Fruit fly (Drosophila melanogaster): ENCODE data around the gene CG1309.

DNA sequence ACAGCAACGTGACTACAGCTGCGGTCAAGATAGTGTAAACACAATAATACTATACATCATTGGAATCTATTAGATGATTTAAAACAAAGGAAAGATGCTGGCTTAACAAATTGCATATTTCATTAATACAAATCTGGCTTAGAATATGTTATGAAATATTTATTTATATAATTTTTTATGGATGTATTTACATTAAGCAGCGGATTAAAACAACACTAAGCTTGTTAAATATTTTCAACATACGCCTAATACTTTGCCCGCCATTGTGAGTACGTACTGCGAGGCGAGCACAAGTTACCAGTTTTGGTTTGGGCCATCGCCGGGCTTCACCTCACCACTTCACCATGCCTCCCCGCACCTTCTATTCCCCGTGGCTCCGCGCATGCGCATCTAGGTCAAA is 10.7 kb downstream of the CG1309 start:
- no peak for TF ChIP-seq tj (GFP tag; optimal IDR thresholded peaks at IDR 0.05)
- TF ChIP-seq CG14711 (tag; optimal IDR thresholded peaks at IDR 0.05): no peak
- TF ChIP-seq pad (GFP tag; optimal IDR thresholded peaks at IDR 0.05): no peak
- TF ChIP-seq Mnt (GFP tag; optimal IDR thresholded peaks at IDR 0.05): no peak
- no peak for TF ChIP-seq kay (GFP tag; ENCODE audit: borderline replicate concordance)
- no peak for TF ChIP-seq CG33017 (tag; optimal IDR thresholded peaks at IDR 0.05)
- no peak for TF ChIP-seq toe (GFP tag; optimal IDR thresholded peaks at IDR 0.05)
- no peak for TF ChIP-seq cic (GFP tag; optimal IDR thresholded peaks at IDR 0.05)
- TF ChIP-seq cnc (optimal IDR thresholded peaks at IDR 0.05): no peak
- no peak for TF ChIP-seq Clk (GFP tag; optimal IDR thresholded peaks at IDR 0.05)
- TF ChIP-seq CG7101 (tag; optimal IDR thresholded peaks at IDR 0.05): no peak
- TF ChIP-seq CG5204 (GFP tag; optimal IDR thresholded peaks at IDR 0.05): no peak
- no peak for TF ChIP-seq Hr96 (GFP tag; optimal IDR thresholded peaks at IDR 0.05)

All from whole organism, adult.